Worm (Caenorhabditis elegans) whole organism, L2 larva: ENCODE results near the gene acs-3.

Experiments used
- dmd-4 ChIP-seq: sonication (generic microtip); optimal IDR thresholded peaks from 2 replicates; lab custom pipeline; 2017; ENCODE audit warnings: missing biosample characterization, missing genetic modification characterization
- elt-3 ChIP-seq: sonication (generic microtip); optimal IDR thresholded peaks from 2 replicates; lab custom pipeline; 2017; ENCODE audit warnings: missing biosample characterization, missing genetic modification characterization
- nhr-23 ChIP-seq: fragments of 150-350 bp; optimal IDR thresholded peaks from 2 replicates; lab custom pipeline; 2014; ENCODE audit warnings: missing biosample characterization, missing genetic modification reagents, missing genetic modification characterization
- snpc-4 ChIP-seq: fragments of 150-350 bp; optimal IDR thresholded peaks from 2 replicates; lab custom pipeline; 2014; ENCODE audit warnings: missing biosample characterization, missing genetic modification characterization
- unc-62 ChIP-seq: fragments of 150-350 bp; optimal IDR thresholded peaks from 2 replicates; lab custom pipeline; 2014; ENCODE audit warnings: missing biosample characterization, missing genetic modification reagents, missing genetic modification characterization

- TF ChIP-seq nhr-23 (tag; lab: Kevin White, UChicago) (no peak), unc-62 (GFP tag; lab: Kevin White, UChicago) (no peak), snpc-4 (no peak), elt-3 (no peak), dmd-4 (tag; lab: Kevin White, UChicago) (no peak)
Observed at ce11 chrV:1920105-1920504, 49.2 kb upstream of the acs-3 start, which contains the start of gene Y32G9A.12.
